Fruit fly (Drosophila melanogaster) whole organism, wandering third instar larva: ENCODE results near the gene Jon25Bi.

Experiments used
- Abd-B ChIP-seq: fragments of >200 bp; optimal IDR thresholded peaks from 2 replicates; lab custom pipeline; 2017; ENCODE audit warnings: missing biosample characterization, missing genetic modification characterization
- CG32264 ChIP-seq: fragments of 200-800 bp; sonication (Bioruptor generic); optimal IDR thresholded peaks from 2 replicates; lab custom pipeline; 2016; ENCODE audit warnings: missing biosample characterization, missing genetic modification characterization
- CG9705 ChIP-seq: fragments of 200-800 bp; sonication (Bioruptor generic); optimal IDR thresholded peaks from 2 replicates; lab custom pipeline; 2018; ENCODE audit warnings: missing biosample characterization, mild to moderate bottlenecking, missing genetic modification characterization
- CrebA ChIP-seq: fragments of 200-800 bp; sonication (Bioruptor generic); optimal IDR thresholded peaks from 2 replicates; lab custom pipeline; 2016; ENCODE audit warnings: missing biosample characterization, mild to moderate bottlenecking, missing genetic modification characterization, borderline replicate concordance
- Dif ChIP-seq: fragments of 200-275, 200-300 bp; sonication (Bioruptor generic); optimal IDR thresholded peaks from 2 replicates; lab custom pipeline; 2018; ENCODE audit warnings: missing biosample characterization, missing genetic modification characterization; ENCODE audit not compliant: partially characterized antibody
- HLH106 ChIP-seq: fragments of 200-800 bp; optimal IDR thresholded peaks from 3 replicates; lab custom pipeline; 2019; ENCODE audit warnings: missing biosample characterization, mild to moderate bottlenecking, missing genetic modification characterization, moderate library complexity
- Hnf4 ChIP-seq: fragments of 200-800 bp; sonication (Bioruptor generic); optimal IDR thresholded peaks from 2 replicates; lab custom pipeline; 2016; ENCODE audit warnings: missing biosample characterization, mild to moderate bottlenecking, missing genetic modification characterization
- Hr83 ChIP-seq: fragments of 200-300 bp; sonication (Bioruptor generic); optimal IDR thresholded peaks from 2 replicates; lab custom pipeline; 2016; ENCODE audit warnings: missing biosample characterization, mild to moderate bottlenecking, missing genetic modification characterization, moderate library complexity; ENCODE audit not compliant: poor library complexity, severe bottlenecking
- Jra ChIP-seq: sonication (Bioruptor generic); optimal IDR thresholded peaks from 2 replicates; lab custom pipeline; 2016; ENCODE audit warnings: missing biosample characterization, missing genetic modification characterization
- Mio ChIP-seq: sonication (Bioruptor generic); optimal IDR thresholded peaks from 2 replicates; lab custom pipeline; 2016; ENCODE audit warnings: missing biosample characterization, missing genetic modification characterization
- Myc ChIP-seq: fragments of >200 bp; optimal IDR thresholded peaks from 2 replicates; lab custom pipeline; 2017
- N ChIP-seq: fragments of >200 bp; optimal IDR thresholded peaks from 2 replicates; lab custom pipeline; 2018; ENCODE audit warnings: missing biosample characterization, missing external identifiers, missing genetic modification characterization
- OdsH ChIP-seq: fragments of 200-800 bp; sonication (Bioruptor generic); optimal IDR thresholded peaks from 2 replicates; lab custom pipeline; 2016; ENCODE audit warnings: missing biosample characterization, mild to moderate bottlenecking, missing genetic modification characterization
- Rel ChIP-seq, 2 experiments: fragments of 200-800 bp; sonication (Bioruptor generic) in 1 of 2; optimal IDR thresholded peaks; 2 replicates in 1 of 2; 3 replicates in 1 of 2; lab custom pipeline; 2016 to 2019; ENCODE audit warnings: mild to moderate bottlenecking in 2 of 2, missing biosample characterization in 2 of 2, missing genetic modification characterization in 2 of 2, moderate library complexity in 1 of 2
- Sp1 ChIP-seq: fragments of 200-800 bp; sonication (Bioruptor generic); optimal IDR thresholded peaks from 3 replicates; lab custom pipeline; 2019; ENCODE audit warnings: missing biosample characterization, mild to moderate bottlenecking, missing genetic modification characterization, moderate library complexity
- Vsx2 ChIP-seq: fragments of 200-300, 225-300 bp; sonication (Bioruptor generic); optimal IDR thresholded peaks from 2 replicates; lab custom pipeline; 2018; ENCODE audit warnings: missing biosample characterization, missing genetic modification characterization; ENCODE audit not compliant: partially characterized antibody
- br ChIP-seq: fragments of 200-800 bp; sonication (Bioruptor generic); optimal IDR thresholded peaks from 2 replicates; lab custom pipeline; 2016; ENCODE audit warnings: missing biosample characterization, missing genetic modification characterization
- brk ChIP-seq: fragments of 200-800 bp; sonication (Bioruptor generic); optimal IDR thresholded peaks from 2 replicates; lab custom pipeline; 2016; ENCODE audit warnings: missing biosample characterization, mild to moderate bottlenecking, missing genetic modification characterization
- dl ChIP-seq, 2 experiments: fragments of 175-275, 200-275 bp in 1 of 2; fragments of 200-275 bp in 1 of 2; sonication (Bioruptor generic); optimal IDR thresholded peaks; lab custom pipeline; 2018; ENCODE audit warnings: mild to moderate bottlenecking in 2 of 2, missing biosample characterization in 2 of 2, missing genetic modification characterization in 2 of 2, moderate library complexity in 2 of 2; ENCODE audit not compliant: partially characterized antibody in 2 of 2, insufficient read depth in 1 of 2
- dsf ChIP-seq: sonication (Bioruptor generic); optimal IDR thresholded peaks from 2 replicates; lab custom pipeline; 2016; ENCODE audit warnings: missing biosample characterization, missing genetic modification characterization, borderline replicate concordance
- ey ChIP-seq: fragments of 200-800 bp; sonication (Bioruptor generic); optimal IDR thresholded peaks from 2 replicates; lab custom pipeline; 2016; ENCODE audit warnings: missing biosample characterization, missing genetic modification characterization
- foxo ChIP-seq, 2 experiments: fragments of 200-800 bp; sonication (Bioruptor generic); optimal IDR thresholded peaks; 2 replicates in 1 of 2; 3 replicates in 1 of 2; lab custom pipeline; 2016 to 2017; ENCODE audit warnings: missing biosample characterization in 2 of 2, missing genetic modification characterization in 2 of 2
- fru ChIP-seq: fragments of 200-800 bp; sonication (Bioruptor generic); optimal IDR thresholded peaks from 3 replicates; lab custom pipeline; 2016; ENCODE audit warnings: missing biosample characterization, mild to moderate bottlenecking, missing genetic modification characterization
- h ChIP-seq: fragments of 200-800 bp; sonication (Bioruptor generic); optimal IDR thresholded peaks from 3 replicates; lab custom pipeline; 2016; ENCODE audit warnings: missing biosample characterization, mild to moderate bottlenecking, missing genetic modification characterization
- lola ChIP-seq: fragments of >200 bp; optimal IDR thresholded peaks from 2 replicates; lab custom pipeline; 2017; ENCODE audit warnings: missing biosample characterization, missing genetic modification characterization
- psq ChIP-seq: fragments of 200-800 bp; sonication (Bioruptor generic); optimal IDR thresholded peaks from 3 replicates; lab custom pipeline; 2017; ENCODE audit warnings: missing biosample characterization, mild to moderate bottlenecking, missing genetic modification characterization, moderate library complexity
- rgr ChIP-seq: fragments of 200-800 bp; sonication (Bioruptor generic); optimal IDR thresholded peaks from 3 replicates; lab custom pipeline; 2016; ENCODE audit warnings: missing biosample characterization, mild to moderate bottlenecking, missing genetic modification characterization
- sv ChIP-seq: fragments of 200-800 bp; sonication (Bioruptor generic); optimal IDR thresholded peaks from 3 replicates; lab custom pipeline; 2016; ENCODE audit warnings: missing biosample characterization, missing genetic modification characterization
- tai ChIP-seq: sonication (Bioruptor generic); optimal IDR thresholded peaks from 2 replicates; lab custom pipeline; 2016; ENCODE audit warnings: missing biosample characterization, missing genetic modification characterization
- usp ChIP-seq: fragments of >200 bp; optimal IDR thresholded peaks from 2 replicates; lab custom pipeline; 2017; ENCODE audit warnings: missing biosample characterization, missing genetic modification characterization
- woc ChIP-seq: sonication (Bioruptor generic); optimal IDR thresholded peaks from 2 replicates; lab custom pipeline; 2016; ENCODE audit warnings: missing biosample characterization, mild to moderate bottlenecking, missing genetic modification characterization

Jon25Bi gene

DNA sequence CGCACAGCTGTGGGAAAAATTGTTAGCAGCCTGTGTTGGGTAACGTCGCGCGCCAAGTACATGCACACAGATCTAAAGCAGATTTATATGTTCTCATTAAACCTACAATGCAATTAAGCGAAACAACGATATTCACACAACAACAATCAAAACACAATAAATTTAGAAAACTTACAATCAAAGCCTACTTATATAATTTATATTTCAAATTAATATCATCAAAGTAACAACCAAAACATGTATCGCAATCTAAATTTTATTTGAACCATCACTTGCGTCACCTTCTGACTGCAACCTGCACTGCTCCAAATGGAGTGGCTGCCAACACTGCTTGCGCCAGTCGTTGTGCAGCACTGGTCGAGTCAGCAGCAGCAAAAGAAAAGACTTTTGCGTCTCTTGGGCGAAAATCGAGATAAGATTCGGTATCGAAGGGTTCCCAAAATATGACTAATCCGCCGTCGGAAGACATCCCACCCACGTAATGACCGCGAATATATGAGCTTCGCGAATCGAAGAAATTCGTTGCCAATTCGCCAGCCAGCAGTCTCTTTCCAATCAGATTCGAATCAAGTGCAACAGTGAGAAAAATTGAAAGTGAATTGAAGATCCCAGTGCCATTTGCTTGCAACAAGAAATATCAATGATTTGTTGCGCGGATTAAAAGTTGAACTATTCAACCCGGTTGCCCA lies 26.5 kb upstream of the Jon25Bi start, which contains the start of the genes CG8892 and CG34126 (continued):
- TF ChIP-seq brk (GFP tag; lab: Kevin White, UChicago) = peak; percentile 95
- TF ChIP-seq h (GFP tag; lab: Kevin White, UChicago) = peak; percentile 98
- TF ChIP-seq Vsx2 (GFP tag; lab: Kevin White, UChicago) = no peak
- TF ChIP-seq Hnf4 (GFP tag; lab: Kevin White, UChicago) = peak; percentile 98
- TF ChIP-seq woc (GFP tag; lab: Kevin White, UChicago) = peak; percentile 98
- TF ChIP-seq Mio (GFP tag; lab: Kevin White, UChicago) = peak; percentile 92
- TF ChIP-seq Myc = peak; percentile 62

DNA sequence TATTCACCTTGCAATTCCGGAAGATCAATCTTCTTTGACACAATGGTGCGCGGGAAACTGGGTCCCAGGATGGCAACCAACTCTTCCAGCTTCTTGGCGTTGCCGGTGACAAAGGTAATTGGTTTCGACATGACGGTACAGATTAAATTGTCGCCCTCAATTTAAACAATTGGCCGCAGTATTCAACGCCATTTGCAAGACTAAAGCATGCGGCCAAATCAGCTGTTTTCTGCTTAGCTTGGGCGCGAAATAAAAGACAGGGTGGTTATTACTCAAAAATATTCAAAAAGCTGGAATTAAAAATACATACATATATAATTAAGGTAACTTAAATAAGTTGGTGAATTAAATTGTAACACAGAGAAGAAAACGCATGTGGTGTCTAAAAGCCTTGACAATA lies 24.2 kb upstream of the Jon25Bi start, which contains the start of gene CG8891:
TSS of gene CG8891 (minus strand) at position 242 of the 400 bp plus-strand sequence.
- TF ChIP-seq Rel (GFP tag; optimal IDR thresholded peaks at IDR 0.05; lab: Kevin White, UChicago) (no peak), Rel (tag; optimal IDR thresholded peaks at IDR 0.05; lab: Kevin White, UChicago) (no peak)

DNA sequence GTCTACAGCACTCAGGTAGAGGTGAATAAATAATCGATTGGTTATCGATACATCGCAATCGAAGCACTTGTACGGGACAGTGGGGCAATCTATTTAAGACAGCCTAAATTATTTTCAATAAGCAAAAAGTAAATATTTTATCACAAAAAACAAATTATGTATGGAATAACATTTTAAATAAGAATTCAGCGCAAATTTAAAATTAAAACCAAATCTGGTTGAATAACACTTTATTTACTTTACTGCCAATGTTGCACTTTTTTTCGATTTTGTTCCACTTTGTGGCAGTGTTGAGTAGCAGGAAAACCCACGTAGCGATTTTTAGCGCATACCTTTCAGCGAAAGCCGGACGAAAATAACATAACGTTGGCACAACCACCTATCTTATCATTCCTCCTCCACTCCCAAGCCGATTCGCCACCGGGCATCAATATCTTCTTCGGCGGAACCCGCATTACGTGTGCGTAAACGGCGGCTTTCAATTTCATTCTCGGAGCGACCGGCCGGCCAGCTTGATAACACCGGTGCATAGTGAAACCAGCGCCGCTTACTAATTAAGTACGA lies 22.1 kb upstream of the Jon25Bi start, which contains the start of the genes Gmd and CG3792:
TSS of gene Gmd (minus strand) at position 36 of the 564 bp plus-strand sequence.
TSS of gene CG3792 (plus strand) at position 325 of the 564 bp plus-strand sequence.
- no peak for TF ChIP-seq CrebA (GFP tag; lab: Kevin White, UChicago)
- peak; percentile 84 for TF ChIP-seq dsf
- TF ChIP-seq psq = peak; percentile 90
- no peak for TF ChIP-seq lola (GFP tag; lab: Kevin White, UChicago)
- TF ChIP-seq br = peak; percentile 93
- TF ChIP-seq CG9705 (GFP tag; lab: Kevin White, UChicago) = peak; percentile 92
- no peak for TF ChIP-seq Dif (GFP tag; lab: Kevin White, UChicago)
- TF ChIP-seq h (GFP tag; lab: Kevin White, UChicago) = peak; percentile 97
- no peak for TF ChIP-seq Hnf4 (GFP tag; lab: Kevin White, UChicago)
- TF ChIP-seq sv (GFP tag; lab: Kevin White, UChicago) = peak; percentile 97
- TF ChIP-seq dl (GFP tag; optimal IDR thresholded peaks at IDR 0.05; lab: Kevin White, UChicago; ENCODE audit: insufficient read depth in 1 of 2, partially characterized antibody in 2 of 2) = no peak
- peak; percentile 96 for TF ChIP-seq woc (GFP tag; lab: Kevin White, UChicago)
- TF ChIP-seq Hr83 (GFP tag; lab: Kevin White, UChicago) = no peak
- TF ChIP-seq tai (GFP tag; lab: Kevin White, UChicago) = no peak
- peak; percentile 96 for TF ChIP-seq rgr (GFP tag; lab: Kevin White, UChicago)
- no peak for TF ChIP-seq usp (GFP tag; lab: Kevin White, UChicago)
- TF ChIP-seq Rel (GFP tag; optimal IDR thresholded peaks at IDR 0.05; lab: Kevin White, UChicago) = no peak
- peak; percentile 81 for TF ChIP-seq Rel (tag; optimal IDR thresholded peaks at IDR 0.05; lab: Kevin White, UChicago)
- no peak for TF ChIP-seq N (GFP tag; lab: Kevin White, UChicago)
- TF ChIP-seq fru (GFP tag; lab: Kevin White, UChicago) = peak; percentile 96
- TF ChIP-seq Mio (GFP tag; lab: Kevin White, UChicago) = peak; percentile 68
- peak; percentile 92 for TF ChIP-seq ey (GFP tag; lab: Kevin White, UChicago)
- peak; percentile 95 for TF ChIP-seq HLH106 (tag; lab: Kevin White, UChicago)
- TF ChIP-seq Abd-B (GFP tag; lab: Kevin White, UChicago) = no peak
- peak; percentile 92 for TF ChIP-seq OdsH (GFP tag; lab: Kevin White, UChicago)
- peak; percentile 68 to 97 for TF ChIP-seq foxo (GFP tag; optimal IDR thresholded peaks at IDR 0.05; lab: Kevin White, UChicago)
- peak; percentile 80 for TF ChIP-seq CG32264 (GFP tag; lab: Kevin White, UChicago)
- peak; percentile 88 for TF ChIP-seq Sp1 (GFP tag; lab: Kevin White, UChicago)
- TF ChIP-seq Jra (GFP tag; lab: Kevin White, UChicago) = peak; percentile 95
- peak; percentile 29 for TF ChIP-seq Myc
